Fruit fly (Drosophila melanogaster) S2 (cell line): ENCODE data around the gene Bin1.

Experiments
- CG8478 ChIP-seq: fragments of >200 bp; optimal IDR thresholded peaks from 2 replicates; lab custom pipeline; 2018
- CTCF ChIP-seq, 2 experiments: fragments of >200 bp; optimal IDR thresholded peaks; 2 replicates each; lab custom pipeline; 2018

The Bin1 gene

DNA sequence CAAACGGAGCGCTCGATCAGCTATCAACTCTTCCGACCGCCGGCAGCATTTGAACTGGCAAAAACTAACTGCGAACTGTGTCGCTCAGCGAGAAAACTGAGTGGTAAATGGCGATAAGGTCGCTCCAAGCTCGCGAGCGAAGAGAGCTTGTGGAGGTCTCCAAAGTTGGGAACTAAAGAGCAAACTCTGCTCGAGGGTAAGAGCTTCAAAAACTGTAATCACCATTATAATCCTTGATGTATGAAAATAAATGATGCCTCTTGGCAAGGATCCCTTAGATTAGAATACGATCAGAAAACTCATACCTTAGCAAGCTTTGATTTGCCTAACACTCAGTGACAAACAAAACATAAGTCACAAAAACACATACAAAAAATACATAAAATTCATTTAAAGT, 13.7 kb upstream of the Bin1 start, which contains the start of the genes CG6126 and CG31287:
CG6126 (minus strand) TSS at position 59 of the 397 bp plus-strand sequence.
CG31287 (plus strand) TSS at position 347 of the 397 bp plus-strand sequence.
- TF ChIP-seq CTCF (optimal IDR thresholded peaks at IDR 0.05; lab: Kevin White, UChicago) (no peak), CG8478 (lab: Kevin White, UChicago) (no peak)

DNA sequence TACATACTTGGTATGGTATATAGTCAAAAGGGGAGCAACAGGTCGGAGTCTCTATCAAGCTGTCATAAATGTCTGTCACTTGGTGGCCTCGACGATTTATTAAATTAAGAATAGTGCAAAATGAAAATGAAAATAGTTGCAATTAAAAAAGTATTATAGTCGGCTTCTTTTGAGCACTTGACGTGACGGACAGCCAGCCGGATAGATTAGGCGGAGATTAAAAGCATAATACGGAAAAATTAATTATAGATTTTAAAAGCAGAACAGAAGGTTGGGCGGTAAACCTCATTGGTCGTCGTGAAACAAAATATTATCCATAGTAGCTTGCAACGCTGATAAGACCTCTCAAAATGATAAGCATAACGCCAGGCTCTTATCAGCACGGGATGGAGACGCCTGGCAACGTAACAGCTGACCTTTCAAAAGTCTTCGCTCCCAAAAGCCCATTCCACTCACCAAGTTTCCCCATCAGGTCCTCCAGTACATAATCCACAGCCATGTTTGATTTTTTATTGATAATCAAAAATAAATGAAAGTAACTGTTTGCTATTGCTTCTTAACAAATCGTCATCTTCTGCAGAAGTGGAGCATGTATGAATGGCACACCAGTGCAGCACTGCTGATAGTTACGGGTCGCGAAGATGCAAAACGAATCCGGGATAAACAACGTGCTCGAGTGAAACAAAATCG, 13.1 kb upstream of the Bin1 start:
- TF ChIP-seq CG8478 (lab: Kevin White, UChicago) (no peak), CTCF (optimal IDR thresholded peaks at IDR 0.05; lab: Kevin White, UChicago) (no peak)

DNA sequence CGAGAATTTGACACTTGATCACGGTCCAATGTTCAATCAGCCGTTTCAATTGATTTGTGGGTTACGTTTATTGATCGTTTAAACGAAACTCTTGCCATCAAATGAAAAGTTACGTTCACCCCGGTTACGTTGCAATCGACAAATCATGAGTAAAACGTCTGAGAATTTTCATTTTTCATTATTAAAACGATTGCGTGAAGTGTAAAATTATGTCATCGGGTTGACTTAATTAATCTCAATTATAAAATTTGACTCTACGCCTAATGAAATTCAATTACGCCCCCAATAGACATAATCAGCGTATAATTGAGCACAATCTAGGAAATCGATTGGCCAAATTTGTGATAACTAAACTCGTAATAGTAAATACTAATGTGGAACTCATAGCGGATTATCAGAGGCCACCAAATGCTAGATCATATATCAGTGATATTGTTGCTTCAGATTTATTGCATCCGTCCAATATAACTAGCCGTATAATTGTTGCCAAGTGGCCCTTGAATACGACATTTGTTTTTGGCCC, 11.2 kb upstream of the Bin1 start:
- TF ChIP-seq CTCF (optimal IDR thresholded peaks at IDR 0.05; lab: Kevin White, UChicago) = no peak
- no peak for TF ChIP-seq CG8478 (lab: Kevin White, UChicago)

DNA sequence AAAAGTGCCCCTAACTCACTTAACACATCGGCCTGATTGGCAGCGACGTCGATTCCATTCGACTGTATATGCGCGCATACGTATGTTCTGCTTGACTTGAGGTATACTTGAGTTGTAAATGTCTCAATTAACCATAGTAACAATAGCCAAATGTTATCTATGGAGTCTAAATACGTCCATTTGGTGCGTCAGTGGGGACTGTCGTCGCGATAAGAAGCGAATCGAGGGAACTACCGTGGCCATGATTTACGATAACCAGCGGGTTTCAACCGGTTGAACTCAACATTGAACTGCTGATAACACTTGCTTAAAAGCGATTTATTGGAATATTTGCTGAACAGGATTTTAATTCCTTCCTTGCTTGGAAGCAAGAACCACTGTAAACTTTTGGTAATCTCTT, 1.4 kb upstream of the Bin1 start:
- TF ChIP-seq CG8478 (lab: Kevin White, UChicago) (no peak), CTCF (optimal IDR thresholded peaks at IDR 0.05; lab: Kevin White, UChicago) (no peak)

DNA sequence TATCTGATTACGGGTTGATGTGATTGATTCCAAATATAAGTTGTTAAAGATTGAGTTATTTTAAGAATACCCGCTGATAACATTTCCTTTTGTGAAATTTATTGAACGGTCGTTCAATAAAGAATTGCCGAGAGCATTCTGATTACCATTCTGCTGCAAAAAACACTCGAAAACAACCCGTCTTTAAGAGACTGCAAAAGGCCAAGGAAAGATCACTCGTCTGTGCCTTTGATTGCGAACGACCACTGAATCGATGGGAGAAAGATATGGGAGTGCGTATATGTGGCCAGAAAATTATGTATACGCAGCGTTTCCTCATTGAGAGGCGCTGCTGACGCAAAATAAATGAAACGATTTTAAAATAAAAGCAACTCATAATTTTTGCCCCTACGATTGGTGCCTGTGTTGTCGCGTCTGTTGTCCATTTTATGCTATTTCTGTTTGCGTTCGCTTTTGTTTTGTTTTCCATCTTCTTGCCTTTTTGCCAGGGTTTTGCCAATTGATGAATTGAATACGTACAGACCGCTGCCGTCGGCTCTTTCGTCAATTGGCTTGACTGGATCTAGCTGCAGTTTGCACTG, 909 bp upstream of the Bin1 start:
- TF ChIP-seq CG8478 (lab: Kevin White, UChicago) (no peak), CTCF (optimal IDR thresholded peaks at IDR 0.05; lab: Kevin White, UChicago) (no peak)

DNA sequence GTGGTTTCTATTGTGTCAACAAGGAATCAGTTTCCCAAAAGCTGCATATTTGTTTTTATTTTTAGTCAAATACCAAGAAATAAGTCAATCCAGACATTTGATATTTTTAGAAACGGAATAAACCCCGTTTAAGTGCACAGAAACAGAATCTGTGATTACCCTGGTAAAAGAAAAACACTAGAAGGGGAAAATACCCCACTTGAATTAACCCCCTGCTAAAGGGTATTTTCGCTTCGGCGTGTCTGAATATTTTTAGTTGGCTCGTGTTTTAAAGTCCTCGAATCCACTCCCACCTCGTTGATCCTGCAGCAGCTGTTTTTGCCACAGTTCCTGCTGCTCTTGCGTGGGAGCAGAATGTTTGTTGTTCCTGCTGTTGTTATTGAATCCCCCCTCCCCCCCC, 1.6 kb downstream of the Bin1 start:
- TF ChIP-seq CG8478 (lab: Kevin White, UChicago) (no peak), CTCF (optimal IDR thresholded peaks at IDR 0.05; lab: Kevin White, UChicago) (no peak)

DNA sequence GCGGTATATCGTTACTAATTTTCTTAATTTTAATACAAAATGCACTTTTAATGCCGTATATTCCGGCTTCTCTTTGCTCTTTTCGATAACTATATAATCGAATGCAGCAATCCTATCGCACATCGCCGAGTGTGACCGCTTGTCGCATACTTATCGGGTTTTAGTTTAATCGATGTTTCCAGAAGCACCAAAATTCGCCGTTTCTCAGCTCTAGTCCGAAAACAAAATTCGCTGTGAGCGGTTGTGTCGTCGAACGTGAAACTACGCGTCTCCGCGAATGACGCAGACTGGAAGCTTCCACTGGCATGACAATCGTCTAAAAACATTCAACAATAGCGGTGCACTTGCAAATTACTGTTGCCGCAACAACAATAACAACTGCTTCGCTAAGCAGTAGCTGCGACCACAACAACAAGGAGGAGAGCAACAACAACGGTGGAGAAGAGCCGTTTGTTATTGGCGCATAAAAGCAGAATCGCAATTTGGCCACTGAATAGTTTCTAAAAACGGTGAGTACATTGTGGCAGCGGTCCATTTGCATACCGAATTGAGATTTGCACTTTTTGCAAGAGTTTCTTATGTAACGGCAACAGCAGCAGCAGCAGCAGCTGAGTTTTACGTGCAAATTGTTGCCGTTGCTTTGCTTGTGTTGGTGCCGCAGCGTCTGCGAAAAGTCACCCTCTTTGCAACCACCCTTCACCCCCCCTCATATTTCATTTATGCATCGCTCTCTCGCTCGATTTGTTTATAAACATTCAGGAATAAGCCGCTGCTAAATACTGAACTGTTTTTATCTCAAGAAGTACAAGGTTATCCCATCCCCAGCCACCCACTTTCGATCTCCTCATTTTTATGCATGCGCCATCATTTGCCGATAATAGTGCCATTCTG, 2.3 kb downstream of the Bin1 start, which contains the start of gene sra:
sra (plus strand) TSS at position 209 of the 891 bp plus-strand sequence.
- TF ChIP-seq CG8478 (lab: Kevin White, UChicago) = no peak
- peak; percentile 8 to 42 for TF ChIP-seq CTCF (optimal IDR thresholded peaks at IDR 0.05; lab: Kevin White, UChicago)

DNA sequence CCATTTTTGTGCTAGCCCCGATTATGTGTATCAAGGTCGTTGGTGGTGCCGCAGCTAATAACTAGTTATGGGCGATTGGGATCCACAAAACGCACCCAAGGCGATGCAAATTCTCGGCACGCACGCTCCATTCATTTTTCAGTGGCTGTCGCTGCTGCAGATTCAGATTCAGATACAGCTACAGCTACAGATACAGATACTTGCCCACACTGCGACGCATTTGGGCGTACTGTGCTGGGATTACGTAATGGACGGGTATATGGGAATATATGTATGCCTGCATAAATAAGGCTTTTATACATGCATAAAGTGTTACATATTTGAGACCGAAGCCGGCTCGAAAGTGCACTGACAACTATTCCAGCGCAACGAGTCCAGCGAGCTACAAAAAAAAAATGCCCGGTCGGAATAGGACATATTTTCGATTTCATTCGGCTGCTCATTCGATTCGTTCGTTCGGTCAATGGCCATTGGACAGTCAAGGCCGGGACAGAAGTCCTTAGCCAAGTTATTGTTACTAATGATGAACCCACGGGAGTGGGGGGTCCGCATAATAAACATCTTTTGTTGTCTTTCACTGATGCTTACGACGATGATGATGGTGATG, 7.0 kb downstream of the Bin1 start:
- TF ChIP-seq CG8478 (lab: Kevin White, UChicago) (no peak), CTCF (optimal IDR thresholded peaks at IDR 0.05; lab: Kevin White, UChicago) (no peak)

DNA sequence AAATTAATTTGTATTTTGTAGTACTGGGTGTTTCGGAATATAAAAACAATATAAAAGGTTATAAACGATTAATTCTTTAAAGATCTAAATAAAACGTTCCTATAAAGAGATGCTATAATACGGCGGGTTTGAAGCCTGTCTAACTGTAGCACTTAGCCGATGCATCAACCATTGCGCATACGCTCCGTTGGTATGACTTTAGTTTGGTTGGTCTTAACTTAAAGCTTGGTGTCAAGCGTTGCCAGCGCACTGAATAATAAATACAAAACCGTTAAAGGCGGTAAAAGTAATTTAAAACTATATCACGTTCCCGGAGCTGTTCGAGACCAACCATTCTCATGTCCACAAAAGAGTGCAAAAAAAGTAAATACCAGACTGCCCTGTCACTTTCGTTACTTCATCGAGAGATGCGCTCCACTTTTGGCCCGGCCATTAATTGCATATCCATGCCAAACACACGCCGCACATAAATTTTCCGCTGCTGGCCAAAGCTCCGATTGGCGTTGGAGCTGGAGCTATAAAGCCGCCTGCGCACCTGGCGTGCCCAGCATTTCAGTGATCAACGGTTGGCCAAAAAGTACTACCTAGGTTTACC, 8.8 kb downstream of the Bin1 start, which contains the start of gene CG8927:
CG8927 (plus strand) TSS at position 545 of the 595 bp plus-strand sequence.
- TF ChIP-seq CG8478 (lab: Kevin White, UChicago) (no peak), CTCF (optimal IDR thresholded peaks at IDR 0.05; lab: Kevin White, UChicago) (peak in 1 of 2 experiments; percentile 5)

DNA sequence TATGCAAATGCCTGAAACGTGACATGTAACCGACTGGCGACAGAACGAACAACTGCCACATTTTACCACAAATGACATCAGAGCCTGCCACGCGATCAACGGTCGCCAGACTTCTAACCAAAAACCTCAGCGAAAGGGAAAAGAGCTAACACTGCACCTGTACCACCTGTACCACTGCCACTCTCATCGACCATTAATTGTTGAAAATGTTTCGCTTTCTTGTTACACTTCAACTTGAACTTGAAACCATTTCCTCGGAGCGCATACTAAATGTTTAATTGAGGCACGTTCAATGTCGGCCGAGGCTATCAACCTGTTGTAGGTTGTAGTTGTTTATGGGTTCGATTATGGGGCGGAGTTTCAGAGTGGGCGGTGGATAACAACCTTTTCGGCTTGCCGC, 12.8 kb downstream of the Bin1 start:
- TF ChIP-seq CTCF (optimal IDR thresholded peaks at IDR 0.05; lab: Kevin White, UChicago) (no peak), CG8478 (lab: Kevin White, UChicago) (no peak)

DNA sequence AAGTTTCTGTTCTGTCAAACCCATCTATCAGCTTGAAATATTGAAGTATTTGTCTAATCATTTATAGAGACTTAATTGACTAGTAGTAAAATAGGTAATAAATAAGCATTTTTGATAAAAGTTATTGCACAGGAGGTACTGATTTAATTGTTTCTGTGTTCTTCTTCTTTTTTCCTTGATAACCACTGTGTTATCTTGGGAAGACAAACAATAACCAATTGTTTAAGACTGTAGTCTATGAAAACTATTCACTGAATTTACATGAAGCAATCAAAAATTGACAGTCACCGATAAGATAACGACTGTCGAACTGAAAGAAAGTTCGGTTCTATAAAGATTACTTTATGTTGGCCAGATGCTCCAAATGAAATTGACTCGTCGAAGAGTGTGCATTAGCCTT, 15.9 kb downstream of the Bin1 start:
- TF ChIP-seq CG8478 (lab: Kevin White, UChicago) = no peak
- TF ChIP-seq CTCF (optimal IDR thresholded peaks at IDR 0.05; lab: Kevin White, UChicago) = no peak

DNA sequence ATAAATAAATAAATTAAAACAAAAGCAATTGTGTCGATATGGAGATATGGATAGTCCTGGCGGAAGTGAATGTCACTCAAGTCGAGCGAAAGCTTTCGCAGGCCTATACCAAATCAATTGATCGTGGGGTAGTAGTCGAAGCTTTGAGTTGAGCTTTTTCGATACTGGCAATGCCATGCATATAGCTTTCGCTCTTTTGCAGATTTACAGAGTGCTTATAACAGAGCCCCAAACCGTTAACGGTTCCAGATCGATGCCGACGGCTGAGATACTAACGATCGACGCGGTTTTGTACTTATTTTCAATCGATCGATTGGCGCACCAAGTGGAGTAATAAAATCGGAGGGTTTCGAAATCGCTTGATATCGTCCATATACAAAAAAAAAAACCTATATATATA, 17.6 kb downstream of the Bin1 start, which contains the start of gene CG8925:
CG8925 (plus strand) TSS at position 245 of the 400 bp plus-strand sequence.
- TF ChIP-seq CG8478 (lab: Kevin White, UChicago) (no peak), CTCF (optimal IDR thresholded peaks at IDR 0.05; lab: Kevin White, UChicago) (no peak)

DNA sequence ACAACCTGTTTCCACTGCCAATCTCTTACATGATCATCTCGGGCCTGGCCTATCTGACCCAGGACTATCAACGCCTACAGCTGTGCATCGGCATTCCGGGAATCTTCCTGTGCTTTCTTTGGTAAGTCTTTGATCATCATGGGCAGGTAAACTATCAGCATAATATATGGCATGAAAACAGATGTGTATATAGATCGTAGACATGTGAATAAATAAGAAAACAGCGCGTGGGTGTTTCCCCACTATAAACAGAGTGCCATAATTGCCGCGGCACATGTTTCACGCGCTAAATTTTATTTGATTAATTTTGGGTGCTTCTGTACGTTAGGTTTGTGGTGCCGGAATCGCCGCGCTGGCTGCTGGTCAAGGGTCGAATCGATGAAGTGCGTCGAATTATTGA, 21.3 kb downstream of the Bin1 start:
- no peak for TF ChIP-seq CTCF (optimal IDR thresholded peaks at IDR 0.05; lab: Kevin White, UChicago)
- no peak for TF ChIP-seq CG8478 (lab: Kevin White, UChicago)
